Worm (Caenorhabditis elegans) whole organism, L1 larva: Measurements from ENCODE around the gene C37H5.13.

ENCODE experiments used
- aha-1 ChIP-seq: fragments of 150-350 bp; optimal IDR thresholded peaks from 2 replicates; lab custom pipeline; 2014; ENCODE audit warnings: missing biosample characterization, missing genetic modification characterization
- lsy-2 ChIP-seq, 2 experiments: fragments of 150-350 bp; optimal IDR thresholded peaks; 2 replicates each; lab custom pipeline; 2014; ENCODE audit warnings: missing biosample characterization in 2 of 2, missing genetic modification characterization in 2 of 2
- nhr-85 ChIP-seq: sonication (generic microtip); peaks from one replicate; lab custom pipeline; 2016; ENCODE audit warnings: missing genetic modification characterization, inconsistent platforms, missing compliant biosample characterization
- skn-1 ChIP-seq: fragments of 150-350 bp; optimal IDR thresholded peaks from 2 replicates; lab custom pipeline; 2014; ENCODE audit warnings: missing biosample characterization, missing genetic modification characterization
- tlp-1 ChIP-seq: fragments of 150-350 bp; optimal IDR thresholded peaks from 2 replicates; lab custom pipeline; 2014; ENCODE audit warnings: missing biosample characterization, missing genetic modification characterization
- unc-130 ChIP-seq: fragments of 150-350 bp; optimal IDR thresholded peaks from 2 replicates; lab custom pipeline; 2017; ENCODE audit warnings: missing biosample characterization, missing genetic modification characterization, inconsistent platforms

ce11 chrV:4884490-4884889 lies 21.7 kb upstream of the C37H5.13 start, which contains the start of gene T19H12.12:
- TF ChIP-seq lsy-2 (tag; optimal IDR thresholded peaks at IDR 0.05; lab: Kevin White, UChicago) (no peak), nhr-85 (no peak), aha-1 (no peak), unc-130 (tag; lab: Kevin White, UChicago) (no peak), skn-1 (no peak), tlp-1 (tag; lab: Kevin White, UChicago) (no peak)
